Fruit fly (Drosophila melanogaster) whole organism: ENCODE data around the gene mib1.
A peak's percentile ranks its signal among the peaks of the same experiment; 100 is the strongest.

Experiments used
- CG8478 ChIP-seq: fragments of >200 bp; optimal IDR thresholded peaks from 2 replicates; lab custom pipeline; 2018; ENCODE audit warnings: inconsistent platforms
- Dll ChIP-seq: fragments of >200 bp; optimal IDR thresholded peaks from 2 replicates; lab custom pipeline; 2017
- EcR ChIP-seq, 2 experiments: fragments of >200 bp; optimal IDR thresholded peaks; 2 replicates each; lab custom pipeline; 2017; ENCODE audit warnings: missing biosample characterization in 2 of 2, missing genetic modification characterization in 2 of 2, missing genetic modification reagents in 2 of 2
- pan ChIP-seq: fragments of >200 bp; optimal IDR thresholded peaks from 2 replicates; lab custom pipeline; 2017
- psq ChIP-seq: fragments of >200 bp; optimal IDR thresholded peaks from 2 replicates; lab custom pipeline; 2017
- usp ChIP-seq: fragments of >200 bp; optimal IDR thresholded peaks from 2 replicates; lab custom pipeline; 2017; ENCODE audit warnings: missing biosample characterization, missing genetic modification characterization, mixed read lengths

Gene mib1

dm6 chr3L:16011319-16012210, at the start of gene mib1:
Gene mib1 (minus strand): TSS chr3L:16011812.
- no peak for TF ChIP-seq psq (lab: Kevin White, UChicago)
- TF ChIP-seq CG8478 (lab: Kevin White, UChicago): peak; percentile 3

- TF ChIP-seq usp (GFP tag; lab: Kevin White, UChicago) (no peak), CG8478 (lab: Kevin White, UChicago) (no peak)
Observed at dm6 chr3L:16060806-16061600, 49.4 kb upstream of the mib1 start.

DNA sequence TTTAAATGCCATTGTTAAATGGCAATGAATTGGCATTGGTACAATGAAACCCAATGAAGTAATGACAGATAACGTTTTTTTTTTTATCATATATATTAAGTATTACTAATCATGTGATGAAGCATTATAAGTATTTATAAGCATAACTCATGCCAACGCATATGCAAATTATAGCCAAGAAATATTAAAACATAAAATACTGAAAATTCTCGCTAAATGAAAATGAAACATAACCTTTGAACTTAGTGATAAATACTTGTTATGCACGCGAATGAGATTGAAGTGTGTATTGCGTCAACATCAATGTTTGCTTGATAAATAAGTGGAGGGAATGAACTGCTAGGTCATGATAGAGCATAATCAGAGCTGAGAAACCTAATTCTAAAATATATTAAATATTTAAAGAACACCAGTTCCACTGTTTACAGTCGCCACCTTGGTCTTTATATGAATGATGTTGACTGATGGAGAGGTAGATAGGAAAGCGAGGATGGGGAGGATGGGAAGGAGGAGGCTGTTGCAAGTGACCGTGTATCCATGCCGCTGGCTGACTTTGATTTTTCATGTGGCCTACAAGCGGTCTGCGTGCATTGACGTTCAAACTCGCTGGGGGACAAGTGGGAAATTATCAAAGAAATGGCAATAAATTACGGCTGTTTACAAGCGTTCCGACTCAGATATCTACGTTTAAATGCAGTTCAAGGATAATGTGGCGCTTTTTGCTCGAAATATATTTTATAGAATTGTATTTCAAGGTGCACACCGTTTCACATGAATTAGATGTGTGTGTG, 44.7 kb upstream of the mib1 start:
- TF ChIP-seq usp (GFP tag; lab: Kevin White, UChicago) (no peak), pan (lab: Kevin White, UChicago) (no peak), psq (lab: Kevin White, UChicago) (no peak), EcR (GFP tag; optimal IDR thresholded peaks at IDR 0.05; lab: Kevin White, UChicago) (no peak), Dll (lab: Kevin White, UChicago) (no peak), CG8478 (lab: Kevin White, UChicago) (no peak)

- no peak for TF ChIP-seq usp (GFP tag; lab: Kevin White, UChicago)
- TF ChIP-seq EcR (GFP tag; optimal IDR thresholded peaks at IDR 0.05; lab: Kevin White, UChicago): no peak
- no peak for TF ChIP-seq Dll (lab: Kevin White, UChicago)
- TF ChIP-seq pan (lab: Kevin White, UChicago): no peak
- no peak for TF ChIP-seq psq (lab: Kevin White, UChicago)
- no peak for TF ChIP-seq CG8478 (lab: Kevin White, UChicago)
Observed at dm6 chr3L:16054095-16054494, 42.5 kb upstream of the mib1 start.

dm6 chr3L:16053026-16053556, 41.5 kb upstream of the mib1 start:
- TF ChIP-seq psq (lab: Kevin White, UChicago) (no peak), EcR (GFP tag; optimal IDR thresholded peaks at IDR 0.05; lab: Kevin White, UChicago) (no peak), Dll (lab: Kevin White, UChicago) (no peak), CG8478 (lab: Kevin White, UChicago) (no peak), usp (GFP tag; lab: Kevin White, UChicago) (no peak), pan (lab: Kevin White, UChicago) (no peak)

dm6 chr3L:16052145-16053025, 40.8 kb upstream of the mib1 start:
- TF ChIP-seq Dll (lab: Kevin White, UChicago) (peak; percentile 84), CG8478 (lab: Kevin White, UChicago) (peak; percentile 99), usp (GFP tag; lab: Kevin White, UChicago) (no peak), pan (lab: Kevin White, UChicago) (peak; percentile 66)

DNA sequence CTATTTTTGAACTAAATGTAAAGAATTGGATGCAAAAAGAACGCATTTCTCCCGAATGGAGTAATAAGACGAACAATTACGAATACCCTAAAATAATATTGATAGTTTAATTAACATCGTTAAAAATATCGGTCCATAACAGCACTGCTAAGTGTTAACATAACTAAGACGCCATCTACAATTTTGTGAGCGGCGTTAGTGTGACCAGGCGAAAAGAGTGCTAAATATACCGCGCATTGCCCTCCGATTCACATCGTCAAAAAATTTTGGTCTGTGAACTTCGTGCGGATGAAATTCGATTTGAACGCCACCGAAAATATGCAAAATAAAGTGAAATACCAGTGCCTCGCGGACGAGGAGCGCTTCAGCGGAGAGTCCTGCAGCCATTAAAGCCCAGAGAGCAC, 40.1 kb upstream of the mib1 start, which contains the start of gene Mbs:
TSS of gene Mbs (plus strand) at position 241 of the 404 bp plus-strand sequence.
- TF ChIP-seq psq (lab: Kevin White, UChicago) (no peak), Dll (lab: Kevin White, UChicago) (no peak), CG8478 (lab: Kevin White, UChicago) (no peak), usp (GFP tag; lab: Kevin White, UChicago) (no peak)

- TF ChIP-seq CG8478 (lab: Kevin White, UChicago) (no peak), usp (GFP tag; lab: Kevin White, UChicago) (no peak), EcR (GFP tag; optimal IDR thresholded peaks at IDR 0.05; lab: Kevin White, UChicago) (no peak), psq (lab: Kevin White, UChicago) (no peak), Dll (lab: Kevin White, UChicago) (no peak), pan (lab: Kevin White, UChicago) (no peak)
Observed at dm6 chr3L:16050887-16051258, 39.3 kb upstream of the mib1 start, which contains the start of gene Diap1. Gene Diap1 (minus strand): TSS chr3L:16051034.

DNA sequence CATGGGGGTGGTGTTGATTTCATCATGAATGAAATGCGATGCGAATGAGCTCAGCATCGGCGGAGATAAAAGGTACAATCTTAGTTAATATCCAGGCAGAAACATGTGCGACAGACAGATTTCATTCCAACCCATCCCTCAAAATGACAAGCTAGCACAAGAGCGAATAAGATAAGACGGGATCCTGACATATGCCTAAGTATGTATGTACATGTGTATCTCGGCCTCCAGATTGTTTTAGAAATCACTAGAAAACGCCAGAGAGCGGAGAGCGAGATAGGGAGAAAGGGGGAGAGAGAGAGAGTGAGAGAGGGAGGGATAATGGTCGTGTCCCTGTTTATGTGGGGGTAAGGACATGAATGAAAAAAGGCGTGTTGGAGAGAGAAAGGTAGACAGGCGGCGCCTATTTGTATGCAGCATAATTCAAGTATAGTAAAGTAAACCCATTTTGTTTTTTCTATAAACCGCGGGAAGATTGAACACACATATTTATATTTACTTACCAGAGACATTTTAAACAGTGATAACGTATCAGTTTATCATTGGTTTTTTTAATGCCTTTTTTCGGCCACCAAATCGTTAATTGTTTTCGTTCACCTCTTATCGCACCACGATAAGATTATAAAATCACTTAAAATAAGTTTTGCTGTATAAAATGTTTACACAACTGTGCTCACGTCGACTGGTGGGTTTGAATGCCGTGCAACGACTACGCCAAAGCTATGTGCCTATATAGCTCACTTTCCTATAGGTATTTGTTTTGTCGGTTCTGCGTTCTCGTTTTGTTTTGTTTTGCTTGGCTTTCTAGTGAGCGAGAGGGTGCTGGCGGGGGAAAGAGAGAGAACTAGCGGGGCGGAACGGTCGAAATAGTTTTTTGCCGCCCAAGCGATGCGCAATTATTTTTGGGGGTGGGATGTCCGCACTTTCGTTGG, 38.6 kb upstream of the mib1 start:
- TF ChIP-seq pan (lab: Kevin White, UChicago) (no peak), Dll (lab: Kevin White, UChicago) (no peak), EcR (GFP tag; optimal IDR thresholded peaks at IDR 0.05; lab: Kevin White, UChicago) (no peak), psq (lab: Kevin White, UChicago) (no peak), usp (GFP tag; lab: Kevin White, UChicago) (no peak), CG8478 (lab: Kevin White, UChicago) (no peak)
